Worm (Caenorhabditis elegans) whole organism, L1 larva: ENCODE data around the gene H06I04.6.

Source experiments
- C04F5.9 ChIP-seq: sonication (generic microtip); optimal IDR thresholded peaks from 2 replicates; lab custom pipeline; 2016; ENCODE audit warnings: missing genetic modification characterization, missing compliant biosample characterization
- C16A3.4 ChIP-seq: fragments of 150-350 bp; optimal IDR thresholded peaks from 2 replicates; lab custom pipeline; 2014; ENCODE audit warnings: missing biosample characterization, missing genetic modification characterization
- Y116A8C.19 ChIP-seq: sonication (generic microtip); optimal IDR thresholded peaks from 2 replicates; lab custom pipeline; 2016; ENCODE audit warnings: missing compliant biosample characterization, missing genetic modification characterization, borderline replicate concordance
- aha-1 ChIP-seq: fragments of 150-350 bp; optimal IDR thresholded peaks from 2 replicates; lab custom pipeline; 2014; ENCODE audit warnings: missing biosample characterization, missing genetic modification characterization
- alr-1 ChIP-seq: fragments of 200-800 bp; sonication (Bioruptor generic); optimal IDR thresholded peaks from 2 replicates; lab custom pipeline; 2018; ENCODE audit warnings: borderline replicate concordance, mild to moderate bottlenecking, missing genetic modification characterization, missing compliant biosample characterization
- ama-1 ChIP-seq: fragments of 150-350 bp; optimal IDR thresholded peaks from 2 replicates; lab custom pipeline; 2014
- blmp-1 ChIP-seq: fragments of 150-350 bp; optimal IDR thresholded peaks from 2 replicates; lab custom pipeline; 2014; ENCODE audit warnings: missing biosample characterization, missing genetic modification characterization
- ceh-63 ChIP-seq: fragments of 200-800 bp; sonication (Bioruptor generic); optimal IDR thresholded peaks from 2 replicates; lab custom pipeline; 2018; ENCODE audit warnings: mild to moderate bottlenecking, missing genetic modification characterization, missing compliant biosample characterization
- ceh-82 ChIP-seq, 3 experiments: fragments of 150-350 bp in 1 of 3; sonication (generic microtip) in 2 of 3; optimal IDR thresholded peaks; 2 replicates each; lab custom pipeline; 2014 to 2017; ENCODE audit warnings: missing biosample characterization in 3 of 3, missing genetic modification characterization in 3 of 3
- ceh-90 ChIP-seq: sonication (generic microtip); optimal IDR thresholded peaks from 2 replicates; lab custom pipeline; 2016; ENCODE audit warnings: missing genetic modification characterization, missing compliant biosample characterization
- ces-1 ChIP-seq: fragments of 150-350 bp; optimal IDR thresholded peaks from 2 replicates; lab custom pipeline; 2014; ENCODE audit warnings: missing biosample characterization, missing genetic modification reagents, missing genetic modification characterization
- dpl-1 ChIP-seq, 3 experiments: fragments of 150-350 bp in 2 of 3; sonication (generic microtip) in 1 of 3; optimal IDR thresholded peaks; 2 replicates each; lab custom pipeline; 2014 to 2017; ENCODE audit warnings: missing biosample characterization in 3 of 3, missing genetic modification characterization in 3 of 3, missing genetic modification reagents in 3 of 3
- efl-1 ChIP-seq, 4 experiments: fragments of 150-350 bp; optimal IDR thresholded peaks in 3 of 4; peaks in 1 of 4; 1 replicate in 1 of 4; 2 replicates in 3 of 4; lab custom pipeline; 2014; ENCODE audit warnings: missing biosample characterization in 2 of 4, missing genetic modification characterization in 2 of 4, missing genetic modification reagents in 2 of 4
- efl-3 ChIP-seq: fragments of 200-800 bp; sonication (Bioruptor generic); optimal IDR thresholded peaks from 2 replicates; lab custom pipeline; 2018; ENCODE audit warnings: mild to moderate bottlenecking, missing genetic modification characterization, missing compliant biosample characterization
- egl-13 ChIP-seq: sonication (generic microtip); optimal IDR thresholded peaks from 2 replicates; lab custom pipeline; 2016; ENCODE audit warnings: missing genotype, missing genetic modification reagents, missing genetic modification characterization, missing compliant biosample characterization
- egl-27 ChIP-seq, 2 experiments: fragments of 150-350 bp in 1 of 2; sonication (generic microtip); optimal IDR thresholded peaks; 3 replicates each; lab custom pipeline; 2017 to 2018; ENCODE audit warnings: missing biosample characterization in 2 of 2, missing genetic modification characterization in 2 of 2, missing genetic modification reagents in 2 of 2
- elt-2 ChIP-seq: sonication (generic microtip); optimal IDR thresholded peaks from 2 replicates; lab custom pipeline; 2016; ENCODE audit warnings: missing genetic modification characterization, mild to moderate bottlenecking, inconsistent platforms, missing compliant biosample characterization, missing genetic modification reagents
- ets-5 ChIP-seq: fragments of 200-800 bp; sonication (Bioruptor generic); IDR thresholded peaks from 2 replicates; pipeline ENCODE4 v1.3.6; 2022; ENCODE audit warnings: missing genetic modification characterization, missing compliant biosample characterization
- fkh-4 ChIP-seq: sonication (generic microtip); optimal IDR thresholded peaks from 2 replicates; lab custom pipeline; 2016; ENCODE audit warnings: missing compliant biosample characterization, missing genetic modification characterization, borderline replicate concordance
- fos-1 ChIP-seq: fragments of 150-350 bp; optimal IDR thresholded peaks from 2 replicates; lab custom pipeline; 2014; ENCODE audit warnings: missing biosample characterization, missing genetic modification characterization
- grh-1 ChIP-seq: fragments of 200-800 bp; sonication (Bioruptor generic); IDR thresholded peaks from 2 replicates; pipeline ENCODE4 v1.3.6; 2022; ENCODE audit warnings: missing genetic modification reagents, missing genetic modification characterization, missing compliant biosample characterization
- hlh-17 ChIP-seq: fragments of 200-800 bp; sonication (Bioruptor generic); optimal IDR thresholded peaks from 2 replicates; lab custom pipeline; 2018; ENCODE audit warnings: missing genetic modification characterization, mild to moderate bottlenecking, missing compliant biosample characterization, moderate library complexity, borderline replicate concordance
- hlh-4 ChIP-seq: sonication (generic microtip); optimal IDR thresholded peaks from 2 replicates; lab custom pipeline; 2016; ENCODE audit warnings: mild to moderate bottlenecking, missing genetic modification characterization, missing compliant biosample characterization
- hpl-2 ChIP-seq: fragments of 150-350 bp; optimal IDR thresholded peaks from 2 replicates; lab custom pipeline; 2014; ENCODE audit warnings: missing biosample characterization, missing genetic modification reagents, missing genetic modification characterization
- jun-1 ChIP-seq: fragments of 150-350 bp; optimal IDR thresholded peaks from 2 replicates; lab custom pipeline; 2014; ENCODE audit warnings: missing biosample characterization, missing genetic modification reagents, missing genetic modification characterization
- lin-13 ChIP-seq: fragments of 150-350 bp; optimal IDR thresholded peaks from 2 replicates; lab custom pipeline; 2014; ENCODE audit warnings: missing biosample characterization, missing genetic modification reagents, missing genetic modification characterization
- lin-15B ChIP-seq: fragments of 150-350 bp; sonication (generic microtip); optimal IDR thresholded peaks from 3 replicates; lab custom pipeline; 2014; ENCODE audit warnings: missing biosample characterization, missing genetic modification characterization
- lin-35 ChIP-seq, 2 experiments: fragments of 150-350 bp; optimal IDR thresholded peaks; 2 replicates each; lab custom pipeline; 2014; ENCODE audit warnings: missing biosample characterization in 2 of 2, missing genetic modification characterization in 2 of 2, missing genetic modification reagents in 2 of 2
- lin-39 ChIP-seq: fragments of 150-350 bp; optimal IDR thresholded peaks from 2 replicates; lab custom pipeline; 2014; ENCODE audit warnings: missing biosample characterization, missing genetic modification reagents, missing genetic modification characterization
- lir-3 ChIP-seq: sonication (generic microtip); optimal IDR thresholded peaks from 2 replicates; lab custom pipeline; 2016; ENCODE audit warnings: mild to moderate bottlenecking, missing genetic modification characterization, moderate library complexity, missing compliant biosample characterization; ENCODE audit not compliant: poor library complexity
- mdl-1 ChIP-seq, 2 experiments: fragments of 150-350 bp; optimal IDR thresholded peaks; 2 replicates each; lab custom pipeline; 2014 to 2017; ENCODE audit warnings: missing biosample characterization in 2 of 2, missing genetic modification characterization in 2 of 2, inconsistent platforms in 1 of 2
- mef-2 ChIP-seq: fragments of 150-350 bp; optimal IDR thresholded peaks from 2 replicates; lab custom pipeline; 2014; ENCODE audit warnings: missing biosample characterization, missing genetic modification characterization
- mep-1 ChIP-seq: fragments of 150-350 bp; optimal IDR thresholded peaks from 2 replicates; lab custom pipeline; 2014; ENCODE audit warnings: missing biosample characterization, missing genetic modification characterization
- nhr-11 ChIP-seq: fragments of 150-350 bp; optimal IDR thresholded peaks from 2 replicates; lab custom pipeline; 2014; ENCODE audit warnings: missing biosample characterization, missing genetic modification characterization
- nhr-12 ChIP-seq: sonication (generic microtip); optimal IDR thresholded peaks from 2 replicates; lab custom pipeline; 2017; ENCODE audit warnings: missing biosample characterization, missing genetic modification characterization
- nhr-237 ChIP-seq: fragments of 150-350 bp; optimal IDR thresholded peaks from 2 replicates; lab custom pipeline; 2014; ENCODE audit warnings: missing biosample characterization, missing genetic modification characterization
- nhr-28 ChIP-seq: fragments of 150-350 bp; optimal IDR thresholded peaks from 2 replicates; lab custom pipeline; 2014; ENCODE audit warnings: missing biosample characterization, missing genetic modification characterization
- nhr-47 ChIP-seq: sonication (generic microtip); optimal IDR thresholded peaks from 2 replicates; lab custom pipeline; 2016; ENCODE audit warnings: mild to moderate bottlenecking, missing genetic modification characterization, moderate library complexity, missing compliant biosample characterization
- nhr-71 ChIP-seq: sonication (generic microtip); optimal IDR thresholded peaks from 2 replicates; lab custom pipeline; 2016; ENCODE audit warnings: mild to moderate bottlenecking, missing genetic modification characterization, moderate library complexity, missing compliant biosample characterization
- nhr-76 ChIP-seq: sonication (generic microtip); optimal IDR thresholded peaks from 2 replicates; lab custom pipeline; 2017; ENCODE audit warnings: missing biosample characterization, missing genetic modification characterization
- nhr-84 ChIP-seq: sonication (generic microtip); optimal IDR thresholded peaks from 2 replicates; lab custom pipeline; 2017; ENCODE audit warnings: missing biosample characterization, missing genetic modification characterization
- nhr-85 ChIP-seq: sonication (generic microtip); peaks from one replicate; lab custom pipeline; 2016; ENCODE audit warnings: missing genetic modification characterization, inconsistent platforms, missing compliant biosample characterization
- snpc-4 ChIP-seq: fragments of 150-350 bp; optimal IDR thresholded peaks from 2 replicates; lab custom pipeline; 2014; ENCODE audit warnings: missing biosample characterization, missing genetic modification characterization
- sup-37 ChIP-seq: fragments of 200-800 bp; sonication (Bioruptor generic); optimal IDR thresholded peaks from 2 replicates; lab custom pipeline; 2018; ENCODE audit warnings: mild to moderate bottlenecking, missing genetic modification characterization, missing compliant biosample characterization
- tbx-2 ChIP-seq: sonication (generic microtip); optimal IDR thresholded peaks from 2 replicates; lab custom pipeline; 2016; ENCODE audit warnings: missing genetic modification characterization, missing compliant biosample characterization
- unc-130 ChIP-seq: fragments of 150-350 bp; optimal IDR thresholded peaks from 2 replicates; lab custom pipeline; 2017; ENCODE audit warnings: missing biosample characterization, missing genetic modification characterization, inconsistent platforms
- unc-62 ChIP-seq: fragments of 150-350 bp; optimal IDR thresholded peaks from 2 replicates; lab custom pipeline; 2014; ENCODE audit warnings: missing biosample characterization, missing genetic modification reagents, missing genetic modification characterization
- xbp-1 ChIP-seq: sonication (generic microtip); optimal IDR thresholded peaks from 2 replicates; lab custom pipeline; 2016; ENCODE audit warnings: missing genetic modification characterization, missing compliant biosample characterization
- zag-1 ChIP-seq: fragments of 150-350 bp; optimal IDR thresholded peaks from 2 replicates; lab custom pipeline; 2014; ENCODE audit warnings: missing biosample characterization, missing genetic modification characterization
- zip-4 ChIP-seq: fragments of 200-800 bp; sonication (Bioruptor generic); optimal IDR thresholded peaks from 2 replicates; lab custom pipeline; 2018; ENCODE audit warnings: mild to moderate bottlenecking, missing genetic modification characterization, moderate library complexity, missing compliant biosample characterization
- ztf-11 ChIP-seq, 2 experiments: sonication (generic microtip); optimal IDR thresholded peaks; 2 replicates each; lab custom pipeline; 2016 to 2017; ENCODE audit warnings: missing genetic modification characterization in 2 of 2, missing biosample characterization in 1 of 2, missing compliant biosample characterization in 1 of 2
- ztf-4 ChIP-seq: fragments of 150-350 bp; optimal IDR thresholded peaks from 2 replicates; lab custom pipeline; 2014; ENCODE audit warnings: missing biosample characterization, missing genetic modification characterization

Gene H06I04.6

DNA sequence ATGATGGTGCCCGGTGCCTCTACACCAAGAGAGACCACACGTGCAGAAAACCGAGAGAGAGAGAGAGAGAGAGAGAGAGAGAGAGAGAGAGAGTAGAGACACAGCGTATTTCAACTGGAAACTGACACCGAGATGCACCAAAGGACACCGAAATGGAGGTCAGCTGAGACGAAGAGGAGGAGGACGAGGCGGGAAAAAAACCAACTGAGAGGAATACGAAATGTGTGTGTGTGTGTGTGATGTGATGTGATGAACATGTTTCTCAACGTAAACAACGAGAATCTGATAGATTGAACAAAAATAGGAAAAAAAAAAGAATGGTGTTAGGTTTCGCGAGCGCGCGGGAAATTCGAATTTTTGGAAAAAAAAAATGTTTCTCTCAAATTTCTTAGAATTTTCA is 26.8 kb downstream of the H06I04.6 start:
- TF ChIP-seq lin-35 (GFP tag; optimal IDR thresholded peaks at IDR 0.05; lab: Kevin White, UChicago) (peak; percentile 74 to 81), efl-3 (GFP tag; lab: Kevin White, UChicago) (no peak), ama-1 (lab: Kevin White, UChicago) (no peak), egl-13 (peak; percentile 42), efl-1 (optimal IDR thresholded peaks at IDR 0.05; lab: Kevin White, UChicago) (peak; percentile 63 to 70), efl-1 (GFP tag; optimal IDR thresholded peaks at IDR 0.05 in 1 of 2; lab: Kevin White, UChicago) (peak; percentile 75 to 92), ztf-4 (tag; lab: Kevin White, UChicago) (no peak), nhr-11 (tag; lab: Kevin White, UChicago) (no peak), nhr-237 (tag; lab: Kevin White, UChicago) (no peak), hlh-4 (tag; lab: Kevin White, UChicago) (no peak), dpl-1 (GFP tag; optimal IDR thresholded peaks at IDR 0.05; lab: Kevin White, UChicago) (peak; percentile 60 to 73 (median 62)), zip-4 (GFP tag; lab: Kevin White, UChicago) (no peak), ceh-90 (tag; lab: Kevin White, UChicago) (no peak), xbp-1 (tag; lab: Kevin White, UChicago) (peak; percentile 42), nhr-12 (tag; lab: Kevin White, UChicago) (no peak), fos-1 (peak; percentile 16), nhr-47 (peak; percentile 62), ces-1 (GFP tag; lab: Kevin White, UChicago) (no peak), C16A3.4 (tag; lab: Kevin White, UChicago) (peak; percentile 60), zag-1 (no peak), hlh-17 (GFP tag; lab: Kevin White, UChicago) (no peak), mdl-1 (tag; optimal IDR thresholded peaks at IDR 0.05; lab: Kevin White, UChicago) (peak; percentile 4 to 91), nhr-71 (tag; lab: Kevin White, UChicago) (peak; percentile 82), unc-130 (tag; lab: Kevin White, UChicago) (no peak), egl-27 (tag; optimal IDR thresholded peaks at IDR 0.05; lab: Kevin White, UChicago) (no peak), nhr-84 (no peak), alr-1 (no peak), lir-3 (tag; lab: Kevin White, UChicago) (no peak), lin-13 (GFP tag; lab: Kevin White, UChicago) (peak; percentile 40), nhr-28 (tag; lab: Kevin White, UChicago) (no peak), unc-62 (GFP tag; lab: Kevin White, UChicago) (no peak), Y116A8C.19 (tag; lab: Kevin White, UChicago) (no peak), blmp-1 (no peak), nhr-85 (tag; lab: Kevin White, UChicago) (peak; percentile 94), nhr-76 (no peak), grh-1 (GFP tag; lab: Robert Waterston, UW) (0 out of 2 replicates have a peak, but pooled peaks have one; percentile 27), ceh-82 (tag; optimal IDR thresholded peaks at IDR 0.05; lab: Kevin White, UChicago) (peak in 2 of 3 experiments; percentile 25 to 61), lin-39 (tag; lab: Kevin White, UChicago) (no peak), hpl-2 (GFP tag; lab: Kevin White, UChicago) (no peak), jun-1 (tag; lab: Kevin White, UChicago) (no peak), mep-1 (tag; lab: Kevin White, UChicago) (peak; percentile 28), tbx-2 (tag; lab: Kevin White, UChicago) (peak; percentile 50), aha-1 (tag; lab: Kevin White, UChicago) (no peak), fkh-4 (no peak), mef-2 (tag; lab: Kevin White, UChicago) (no peak), snpc-4 (tag; lab: Kevin White, UChicago) (peak; percentile 11), elt-2 (tag; lab: Kevin White, UChicago) (peak; percentile 29), ztf-11 (tag; optimal IDR thresholded peaks at IDR 0.05; lab: Kevin White, UChicago) (peak in 1 of 2 experiments; percentile 15), ets-5 (GFP tag; lab: Robert Waterston, UW) (no peak), C04F5.9 (no peak), sup-37 (GFP tag; lab: Kevin White, UChicago) (no peak), ceh-63 (GFP tag; lab: Kevin White, UChicago) (no peak), lin-15B (tag; lab: Kevin White, UChicago) (peak; percentile 20)
